Worm (Caenorhabditis elegans) whole organism, L1 larva: ENCODE results near the gene atf-4.

ENCODE experiments used
- C34B4.2 ChIP-seq: sonication (generic microtip); optimal IDR thresholded peaks from 2 replicates; lab custom pipeline; 2017; ENCODE audit warnings: mild to moderate bottlenecking, missing genetic modification characterization, missing compliant biosample characterization
- Y116A8C.19 ChIP-seq: sonication (generic microtip); optimal IDR thresholded peaks from 2 replicates; lab custom pipeline; 2016; ENCODE audit warnings: missing compliant biosample characterization, missing genetic modification characterization, borderline replicate concordance
- aha-1 ChIP-seq: fragments of 150-350 bp; optimal IDR thresholded peaks from 2 replicates; lab custom pipeline; 2014; ENCODE audit warnings: missing biosample characterization, missing genetic modification characterization
- alr-1 ChIP-seq: fragments of 200-800 bp; sonication (Bioruptor generic); optimal IDR thresholded peaks from 2 replicates; lab custom pipeline; 2018; ENCODE audit warnings: borderline replicate concordance, mild to moderate bottlenecking, missing genetic modification characterization, missing compliant biosample characterization
- aly-2 ChIP-seq: fragments of 150-350 bp; optimal IDR thresholded peaks from 2 replicates; lab custom pipeline; 2014; ENCODE audit warnings: missing biosample characterization, missing genetic modification characterization
- ama-1 ChIP-seq: fragments of 150-350 bp; optimal IDR thresholded peaks from 2 replicates; lab custom pipeline; 2014
- blmp-1 ChIP-seq: fragments of 150-350 bp; optimal IDR thresholded peaks from 2 replicates; lab custom pipeline; 2014; ENCODE audit warnings: missing biosample characterization, missing genetic modification characterization
- ceh-63 ChIP-seq: fragments of 200-800 bp; sonication (Bioruptor generic); optimal IDR thresholded peaks from 2 replicates; lab custom pipeline; 2018; ENCODE audit warnings: mild to moderate bottlenecking, missing genetic modification characterization, missing compliant biosample characterization
- ceh-8 ChIP-seq: fragments of 200-800 bp; sonication (Bioruptor generic); optimal IDR thresholded peaks from 2 replicates; lab custom pipeline; 2018; ENCODE audit warnings: mild to moderate bottlenecking, missing genetic modification characterization, moderate library complexity, missing compliant biosample characterization
- ceh-88 ChIP-seq: fragments of 200-800 bp; sonication (Bioruptor generic); IDR thresholded peaks from 2 replicates; pipeline ENCODE4 v1.3.6; 2022; ENCODE audit warnings: missing genetic modification characterization, missing compliant biosample characterization
- ceh-90 ChIP-seq: sonication (generic microtip); optimal IDR thresholded peaks from 2 replicates; lab custom pipeline; 2016; ENCODE audit warnings: missing genetic modification characterization, missing compliant biosample characterization
- dpl-1 ChIP-seq, 3 experiments: fragments of 150-350 bp in 2 of 3; sonication (generic microtip) in 1 of 3; optimal IDR thresholded peaks; 2 replicates each; lab custom pipeline; 2014 to 2017; ENCODE audit warnings: missing biosample characterization in 3 of 3, missing genetic modification characterization in 3 of 3, missing genetic modification reagents in 3 of 3
- dsc-1 ChIP-seq: sonication (generic microtip); optimal IDR thresholded peaks from 2 replicates; lab custom pipeline; 2016; ENCODE audit warnings: mild to moderate bottlenecking, missing genetic modification characterization, missing compliant biosample characterization
- efl-3 ChIP-seq: fragments of 200-800 bp; sonication (Bioruptor generic); optimal IDR thresholded peaks from 2 replicates; lab custom pipeline; 2018; ENCODE audit warnings: mild to moderate bottlenecking, missing genetic modification characterization, missing compliant biosample characterization
- elt-2 ChIP-seq: sonication (generic microtip); optimal IDR thresholded peaks from 2 replicates; lab custom pipeline; 2016; ENCODE audit warnings: missing genetic modification characterization, mild to moderate bottlenecking, inconsistent platforms, missing compliant biosample characterization, missing genetic modification reagents
- elt-3 ChIP-seq, 6 experiments: fragments of 150-350 bp in 1 of 6; sonication (generic microtip); optimal IDR thresholded peaks; 2 replicates each; lab custom pipeline; 2017 to 2018; ENCODE audit warnings: missing biosample characterization in 6 of 6, missing genetic modification characterization in 6 of 6, inconsistent platforms in 1 of 6
- fkh-8 ChIP-seq: sonication (generic microtip); optimal IDR thresholded peaks from 2 replicates; lab custom pipeline; 2016; ENCODE audit warnings: mild to moderate bottlenecking, missing genetic modification characterization, missing compliant biosample characterization
- hlh-17 ChIP-seq: fragments of 200-800 bp; sonication (Bioruptor generic); optimal IDR thresholded peaks from 2 replicates; lab custom pipeline; 2018; ENCODE audit warnings: missing genetic modification characterization, mild to moderate bottlenecking, missing compliant biosample characterization, moderate library complexity, borderline replicate concordance
- hlh-4 ChIP-seq: sonication (generic microtip); optimal IDR thresholded peaks from 2 replicates; lab custom pipeline; 2016; ENCODE audit warnings: mild to moderate bottlenecking, missing genetic modification characterization, missing compliant biosample characterization
- isw-1 ChIP-seq: fragments of 200-800 bp; sonication (Bioruptor generic); IDR thresholded peaks from 2 replicates; pipeline ENCODE4 v1.3.6; 2022; ENCODE audit warnings: missing genetic modification characterization, missing compliant biosample characterization
- lin-13 ChIP-seq: fragments of 150-350 bp; optimal IDR thresholded peaks from 2 replicates; lab custom pipeline; 2014; ENCODE audit warnings: missing biosample characterization, missing genetic modification reagents, missing genetic modification characterization
- lin-15B ChIP-seq: fragments of 150-350 bp; sonication (generic microtip); optimal IDR thresholded peaks from 3 replicates; lab custom pipeline; 2014; ENCODE audit warnings: missing biosample characterization, missing genetic modification characterization
- lin-35 ChIP-seq, 2 experiments: fragments of 150-350 bp; optimal IDR thresholded peaks; 2 replicates each; lab custom pipeline; 2014; ENCODE audit warnings: missing biosample characterization in 2 of 2, missing genetic modification characterization in 2 of 2, missing genetic modification reagents in 2 of 2
- lin-39 ChIP-seq: fragments of 150-350 bp; optimal IDR thresholded peaks from 2 replicates; lab custom pipeline; 2014; ENCODE audit warnings: missing biosample characterization, missing genetic modification reagents, missing genetic modification characterization
- lir-3 ChIP-seq: sonication (generic microtip); optimal IDR thresholded peaks from 2 replicates; lab custom pipeline; 2016; ENCODE audit warnings: mild to moderate bottlenecking, missing genetic modification characterization, moderate library complexity, missing compliant biosample characterization; ENCODE audit not compliant: poor library complexity
- lsy-2 ChIP-seq, 2 experiments: fragments of 150-350 bp; optimal IDR thresholded peaks; 2 replicates each; lab custom pipeline; 2014; ENCODE audit warnings: missing biosample characterization in 2 of 2, missing genetic modification characterization in 2 of 2
- mdl-1 ChIP-seq, 2 experiments: fragments of 150-350 bp; optimal IDR thresholded peaks; 2 replicates each; lab custom pipeline; 2014 to 2017; ENCODE audit warnings: missing biosample characterization in 2 of 2, missing genetic modification characterization in 2 of 2, inconsistent platforms in 1 of 2
- mef-2 ChIP-seq: fragments of 150-350 bp; optimal IDR thresholded peaks from 2 replicates; lab custom pipeline; 2014; ENCODE audit warnings: missing biosample characterization, missing genetic modification characterization
- mep-1 ChIP-seq: fragments of 150-350 bp; optimal IDR thresholded peaks from 2 replicates; lab custom pipeline; 2014; ENCODE audit warnings: missing biosample characterization, missing genetic modification characterization
- nhr-11 ChIP-seq: fragments of 150-350 bp; optimal IDR thresholded peaks from 2 replicates; lab custom pipeline; 2014; ENCODE audit warnings: missing biosample characterization, missing genetic modification characterization
- nhr-12 ChIP-seq: sonication (generic microtip); optimal IDR thresholded peaks from 2 replicates; lab custom pipeline; 2017; ENCODE audit warnings: missing biosample characterization, missing genetic modification characterization
- nhr-20 ChIP-seq: sonication (generic microtip); optimal IDR thresholded peaks from 2 replicates; lab custom pipeline; 2016; ENCODE audit warnings: mild to moderate bottlenecking, missing genetic modification characterization, missing compliant biosample characterization
- nhr-47 ChIP-seq: sonication (generic microtip); optimal IDR thresholded peaks from 2 replicates; lab custom pipeline; 2016; ENCODE audit warnings: mild to moderate bottlenecking, missing genetic modification characterization, moderate library complexity, missing compliant biosample characterization
- nhr-71 ChIP-seq: sonication (generic microtip); optimal IDR thresholded peaks from 2 replicates; lab custom pipeline; 2016; ENCODE audit warnings: mild to moderate bottlenecking, missing genetic modification characterization, moderate library complexity, missing compliant biosample characterization
- nhr-76 ChIP-seq: sonication (generic microtip); optimal IDR thresholded peaks from 2 replicates; lab custom pipeline; 2017; ENCODE audit warnings: missing biosample characterization, missing genetic modification characterization
- nhr-77 ChIP-seq: fragments of 150-350 bp; optimal IDR thresholded peaks from 2 replicates; lab custom pipeline; 2014; ENCODE audit warnings: missing biosample characterization, missing genetic modification characterization
- nhr-84 ChIP-seq: sonication (generic microtip); optimal IDR thresholded peaks from 2 replicates; lab custom pipeline; 2017; ENCODE audit warnings: missing biosample characterization, missing genetic modification characterization
- nhr-90 ChIP-seq: sonication (generic microtip); optimal IDR thresholded peaks from 2 replicates; lab custom pipeline; 2016; ENCODE audit warnings: mild to moderate bottlenecking, missing genetic modification characterization, missing compliant biosample characterization; ENCODE audit not compliant: poor library complexity
- pqm-1 ChIP-seq: sonication (generic microtip); optimal IDR thresholded peaks from 3 replicates; lab custom pipeline; 2017; ENCODE audit warnings: missing biosample characterization, missing genetic modification characterization
- skn-1 ChIP-seq: fragments of 150-350 bp; optimal IDR thresholded peaks from 2 replicates; lab custom pipeline; 2014; ENCODE audit warnings: missing biosample characterization, missing genetic modification characterization
- snpc-4 ChIP-seq: fragments of 150-350 bp; optimal IDR thresholded peaks from 2 replicates; lab custom pipeline; 2014; ENCODE audit warnings: missing biosample characterization, missing genetic modification characterization
- snu-23 ChIP-seq: sonication (generic microtip); optimal IDR thresholded peaks from 2 replicates; lab custom pipeline; 2016; ENCODE audit warnings: missing genetic modification characterization, missing compliant biosample characterization
- sptf-1 ChIP-seq: fragments of 150-350 bp; optimal IDR thresholded peaks from 2 replicates; lab custom pipeline; 2014; ENCODE audit warnings: missing biosample characterization, missing genetic modification characterization
- swsn-7 ChIP-seq: sonication (generic microtip); optimal IDR thresholded peaks from 2 replicates; lab custom pipeline; 2016; ENCODE audit warnings: missing genetic modification characterization, missing compliant biosample characterization
- tlp-1 ChIP-seq: fragments of 150-350 bp; optimal IDR thresholded peaks from 2 replicates; lab custom pipeline; 2014; ENCODE audit warnings: missing biosample characterization, missing genetic modification characterization
- unc-30 ChIP-seq: sonication (generic microtip); optimal IDR thresholded peaks from 2 replicates; lab custom pipeline; 2017; ENCODE audit warnings: missing biosample characterization, missing genetic modification characterization
- unc-98 ChIP-seq: fragments of 200-800 bp; sonication (Bioruptor generic); IDR thresholded peaks from 2 replicates; pipeline ENCODE4 v1.3.6; 2022; ENCODE audit warnings: missing genetic modification characterization, missing compliant biosample characterization
- vab-15 ChIP-seq: sonication (generic microtip); optimal IDR thresholded peaks from 2 replicates; lab custom pipeline; 2017; ENCODE audit warnings: missing genotype, mild to moderate bottlenecking, missing genetic modification characterization, missing compliant biosample characterization
- xbp-1 ChIP-seq: sonication (generic microtip); optimal IDR thresholded peaks from 2 replicates; lab custom pipeline; 2016; ENCODE audit warnings: missing genetic modification characterization, missing compliant biosample characterization
- zip-4 ChIP-seq: fragments of 200-800 bp; sonication (Bioruptor generic); optimal IDR thresholded peaks from 2 replicates; lab custom pipeline; 2018; ENCODE audit warnings: mild to moderate bottlenecking, missing genetic modification characterization, moderate library complexity, missing compliant biosample characterization
- ztf-4 ChIP-seq: fragments of 150-350 bp; optimal IDR thresholded peaks from 2 replicates; lab custom pipeline; 2014; ENCODE audit warnings: missing biosample characterization, missing genetic modification characterization

atf-4 gene

DNA sequence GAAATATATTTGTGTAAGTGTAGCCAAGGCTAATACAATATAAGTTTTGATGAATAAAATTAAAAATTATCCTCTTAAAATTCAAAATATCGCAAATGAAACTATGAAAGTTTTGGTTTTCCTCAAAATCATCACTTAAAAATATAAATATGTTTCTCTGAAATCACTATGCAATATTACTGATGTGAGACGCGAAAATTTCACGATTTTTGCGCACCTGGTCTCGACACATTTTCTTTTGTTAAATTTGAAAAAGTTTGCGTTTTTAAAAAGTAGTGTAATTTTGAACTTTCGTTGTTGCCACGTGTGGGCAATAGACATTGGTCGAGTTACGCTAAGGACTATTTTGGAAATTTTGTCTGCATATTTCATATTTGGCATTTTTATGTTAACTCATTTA lies 18.2 kb upstream of the atf-4 start:
- TF ChIP-seq sptf-1, result no peak
- no peak for TF ChIP-seq lin-13 (GFP tag; lab: Kevin White, UChicago)
- no peak for TF ChIP-seq lin-39 (tag; lab: Kevin White, UChicago)
- no peak for TF ChIP-seq snpc-4 (tag; lab: Kevin White, UChicago)
- no peak for TF ChIP-seq nhr-71 (tag; lab: Kevin White, UChicago)
- no peak for TF ChIP-seq ceh-88
- no peak for TF ChIP-seq mep-1
- no peak for TF ChIP-seq elt-2
- TF ChIP-seq nhr-84, result no peak
- no peak for TF ChIP-seq dsc-1 (tag; lab: Kevin White, UChicago)
- TF ChIP-seq nhr-90, result no peak
- TF ChIP-seq aha-1 (tag; lab: Kevin White, UChicago), result no peak
- no peak for TF ChIP-seq mef-2 (tag; lab: Kevin White, UChicago)
- TF ChIP-seq ceh-63 (GFP tag; lab: Kevin White, UChicago), result no peak
- TF ChIP-seq unc-30 (tag; lab: Kevin White, UChicago), result no peak
- TF ChIP-seq skn-1, result no peak
- no peak for TF ChIP-seq vab-15 (tag; lab: Kevin White, UChicago)
- TF ChIP-seq nhr-77 (tag; lab: Kevin White, UChicago), result no peak

DNA sequence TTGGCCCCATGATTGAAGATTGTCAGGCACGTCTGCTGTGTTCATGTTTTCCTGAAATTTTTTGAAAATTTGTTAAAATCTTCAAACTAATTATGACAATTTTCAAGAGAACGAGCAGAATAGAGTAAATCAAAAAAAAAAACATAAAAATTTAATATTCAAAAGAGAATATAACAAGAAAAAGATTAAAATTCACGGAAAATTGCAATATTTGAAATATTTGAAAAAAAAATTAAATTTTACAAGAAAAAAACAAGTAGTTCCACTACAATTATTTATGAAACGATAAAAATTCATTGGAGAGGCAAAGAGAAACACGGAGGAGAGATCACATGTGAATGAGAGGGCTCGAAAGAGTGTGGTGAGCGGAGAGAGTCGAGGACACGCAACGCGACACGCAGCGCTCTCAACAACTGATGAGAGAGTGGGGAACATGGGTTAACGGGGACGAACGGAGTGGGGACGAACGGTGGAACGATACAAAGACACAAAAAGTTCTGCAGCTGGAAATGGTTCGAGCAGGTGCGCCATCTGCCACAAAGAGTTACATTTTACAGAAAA lies 14.0 kb upstream of the atf-4 start, which contains the start of gene mbk-1:
mbk-1 (minus strand) TSS at position 51 of the 561 bp plus-strand sequence.
- TF ChIP-seq efl-3 (GFP tag; lab: Kevin White, UChicago) (no peak), alr-1 (tag; lab: Kevin White, UChicago) (no peak), nhr-47 (tag; lab: Kevin White, UChicago) (peak; percentile 73), nhr-77 (tag; lab: Kevin White, UChicago) (no peak), C34B4.2 (tag; lab: Kevin White, UChicago) (no peak), ama-1 (no peak), tlp-1 (tag; lab: Kevin White, UChicago) (no peak), mef-2 (tag; lab: Kevin White, UChicago) (no peak), dpl-1 (GFP tag; optimal IDR thresholded peaks at IDR 0.05; lab: Kevin White, UChicago) (peak in 2 of 3 experiments; percentile 28 to 41), nhr-90 (peak; percentile 54), pqm-1 (tag; lab: Kevin White, UChicago) (no peak), lin-15B (no peak), nhr-76 (tag; lab: Kevin White, UChicago) (no peak), Y116A8C.19 (tag; lab: Kevin White, UChicago) (no peak), nhr-20 (tag; lab: Kevin White, UChicago) (peak; percentile 83), lsy-2 (tag; optimal IDR thresholded peaks at IDR 0.05; lab: Kevin White, UChicago) (peak; percentile 48 to 76), dsc-1 (tag; lab: Kevin White, UChicago) (peak; percentile 51), nhr-12 (tag; lab: Kevin White, UChicago) (no peak), fkh-8 (tag; lab: Kevin White, UChicago) (peak; percentile 40), ceh-8 (GFP tag; lab: Kevin White, UChicago) (no peak), xbp-1 (tag; lab: Kevin White, UChicago) (peak; percentile 31), unc-98 (GFP tag; lab: Robert Waterston, UW) (no peak), ztf-4 (tag; lab: Kevin White, UChicago) (no peak), nhr-11 (no peak), elt-3 (tag; optimal IDR thresholded peaks at IDR 0.05; lab: Kevin White, UChicago) (peak in 2 of 6 experiments; percentile 5 to 13), mdl-1 (tag; optimal IDR thresholded peaks at IDR 0.05; lab: Kevin White, UChicago) (peak in 1 of 2 experiments; percentile 75), isw-1 (GFP tag; lab: Robert Waterston, UW) (no peak), swsn-7 (tag; lab: Kevin White, UChicago) (peak; percentile 76), nhr-71 (tag; lab: Kevin White, UChicago) (peak; percentile 85), lin-13 (GFP tag; lab: Kevin White, UChicago) (no peak), ceh-90 (tag; lab: Kevin White, UChicago) (no peak), hlh-4 (tag; lab: Kevin White, UChicago) (no peak), elt-2 (peak; percentile 56), lir-3 (tag; lab: Kevin White, UChicago) (no peak), lin-35 (GFP tag; optimal IDR thresholded peaks at IDR 0.05; lab: Kevin White, UChicago) (peak; percentile 16 to 69), zip-4 (GFP tag; lab: Kevin White, UChicago) (no peak), snpc-4 (tag; lab: Kevin White, UChicago) (no peak), aly-2 (tag; lab: Kevin White, UChicago) (no peak), aha-1 (tag; lab: Kevin White, UChicago) (no peak), hlh-17 (no peak), blmp-1 (peak; percentile 35), snu-23 (GFP tag; lab: Kevin White, UChicago) (peak; percentile 83)
